Fruit fly (Drosophila melanogaster) S2 (cell line): ENCODE measurements around the gene RhoGAP5A.

Experiments used
- CG8478 ChIP-seq: fragments of >200 bp; optimal IDR thresholded peaks from 2 replicates; lab custom pipeline; 2018
- CTCF ChIP-seq, 2 experiments: fragments of >200 bp; optimal IDR thresholded peaks; 2 replicates each; lab custom pipeline; 2018

DNA sequence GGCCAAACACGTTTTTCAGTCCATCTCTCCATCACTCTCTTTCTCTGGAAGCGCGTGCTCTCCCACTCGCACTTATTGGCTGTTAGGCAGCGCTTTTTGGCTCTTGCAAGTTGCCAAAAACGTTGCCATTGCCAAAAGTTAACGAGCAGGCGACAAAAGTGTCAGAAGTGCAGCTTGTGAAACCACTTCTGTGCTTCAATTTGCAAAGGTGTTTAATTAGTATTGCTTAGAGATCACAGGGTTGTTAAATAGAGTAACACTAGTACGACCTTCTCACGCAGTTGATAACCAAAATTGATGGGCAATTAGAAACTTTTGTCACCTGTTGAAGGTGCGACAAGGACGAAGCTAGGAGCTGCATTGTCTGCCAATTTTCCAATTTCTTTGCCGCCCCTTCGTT is 10.1 kb downstream of the RhoGAP5A start:
- TF ChIP-seq CG8478 (lab: Kevin White, UChicago) (no peak), CTCF (optimal IDR thresholded peaks at IDR 0.05; lab: Kevin White, UChicago) (no peak)
